Worm (Caenorhabditis elegans): ENCODE data around the gene unc-9.

DNA sequence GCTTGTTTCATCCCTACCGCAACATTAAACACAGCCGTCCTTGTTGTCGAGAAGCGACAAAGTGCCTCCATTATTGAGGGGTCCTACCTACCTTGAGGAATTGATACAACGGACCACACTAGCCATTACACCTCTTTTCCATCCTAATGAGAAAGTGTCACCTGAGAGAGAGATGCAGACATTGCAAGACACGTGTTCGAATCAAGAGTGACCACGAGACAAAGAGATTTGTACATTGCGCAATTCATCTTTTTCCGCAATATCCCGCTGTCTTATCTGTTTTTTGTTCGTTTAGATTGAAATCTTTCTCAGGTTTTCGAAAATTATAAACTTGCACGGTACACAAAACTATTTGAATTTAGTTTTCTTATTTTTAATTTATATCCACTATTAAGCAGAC lies 32.4 kb upstream of the unc-9 start:
- no peak for TF ChIP-seq php-3 (GFP tag; IDR thresholded peaks at IDR 0.05)
- TF ChIP-seq mdl-1 (tag; optimal IDR thresholded peaks at IDR 0.05): peak in 1 of 2 experiments; percentile 81
- no peak for TF ChIP-seq nhr-76 (tag; optimal IDR thresholded peaks at IDR 0.05)
- TF ChIP-seq vab-7 (GFP tag; IDR thresholded peaks at IDR 0.05): no peak
- TF ChIP-seq pha-4 (GFP tag; IDR thresholded peaks at IDR 0.05): no peak
- no peak for TF ChIP-seq pha-4 (tag; optimal IDR thresholded peaks at IDR 0.05)
- TF ChIP-seq ceh-82 (tag; optimal IDR thresholded peaks at IDR 0.05): no peak
- peak; percentile 26 for TF ChIP-seq nhr-28 (tag; optimal IDR thresholded peaks at IDR 0.05)
- no peak for TF ChIP-seq lin-15B (tag; optimal IDR thresholded peaks at IDR 0.05)
- TF ChIP-seq dve-1 (tag; optimal IDR thresholded peaks at IDR 0.05; ENCODE audit: insufficient read depth): no peak
- TF ChIP-seq ces-1 (GFP tag; optimal IDR thresholded peaks at IDR 0.05): no peak
- no peak for TF ChIP-seq lir-3 (tag; optimal IDR thresholded peaks at IDR 0.05)
- TF ChIP-seq F44E2.7 (GFP tag; IDR thresholded peaks at IDR 0.05): no peak
- TF ChIP-seq egl-27 (tag; optimal IDR thresholded peaks at IDR 0.05): no peak

Measured in whole organism, L4 larva.